Fruit fly (Drosophila melanogaster): ENCODE results near the gene CG10477.

CG10477 gene

DNA sequence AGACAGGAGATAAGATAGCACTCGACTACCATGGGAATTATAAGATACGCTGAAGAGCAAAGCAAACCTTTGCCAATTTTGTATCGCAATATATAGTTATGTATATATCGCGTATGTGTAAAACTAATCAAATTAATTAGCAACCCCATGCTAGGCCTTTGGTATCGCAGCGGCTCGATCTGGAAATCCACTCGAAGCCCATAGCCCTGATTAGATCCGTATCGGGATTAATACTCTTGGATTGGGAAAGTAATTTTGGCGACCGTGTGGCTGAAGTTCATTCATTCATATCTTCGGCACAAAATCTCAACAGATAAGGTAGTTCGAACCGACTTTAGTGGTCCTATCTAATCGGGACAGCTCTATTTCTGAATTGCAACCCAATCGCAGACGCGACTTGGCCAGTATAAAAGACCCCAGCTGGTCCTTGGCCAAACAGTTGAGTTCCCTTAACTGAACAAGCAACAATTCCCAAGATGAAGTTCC lies 4.4 kb upstream of the CG10477 start, which contains the start of gene Jon65Aiv:
Gene Jon65Aiv (plus strand): TSS at position 436 of the 486 bp plus-strand sequence.
- TF ChIP-seq CG17801 (GFP tag; optimal IDR thresholded peaks at IDR 0.05; ENCODE audit: partially characterized antibody): no peak

- TF ChIP-seq CG17801 (GFP tag; optimal IDR thresholded peaks at IDR 0.05; ENCODE audit: partially characterized antibody): no peak
These were observed 2.4 kb upstream of the CG10477 start, which contains the start of gene CG6462 for dm6 chr3L:6036811-6037210. CG6462 (plus strand) TSS chr3L:6037111.

DNA sequence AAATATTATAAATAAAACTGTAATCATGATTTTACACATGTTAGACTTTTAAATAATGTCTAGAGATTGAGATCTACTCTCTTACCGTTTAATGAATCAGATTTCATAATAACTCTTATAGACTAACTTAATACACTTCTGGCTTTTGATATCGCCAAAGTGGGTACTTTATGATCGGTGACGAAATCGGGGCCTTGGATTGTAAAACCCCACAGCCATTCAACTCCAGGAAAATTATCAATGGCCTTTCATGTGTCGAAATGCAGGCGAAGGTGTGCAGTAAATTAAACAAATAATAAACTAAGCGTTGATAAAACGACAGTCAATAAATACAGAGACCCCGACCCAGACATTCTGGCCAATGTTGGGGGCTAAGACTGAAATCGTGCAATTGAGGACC lies 1.7 kb upstream of the CG10477 start:
- no peak for TF ChIP-seq CG17801 (GFP tag; optimal IDR thresholded peaks at IDR 0.05; ENCODE audit: partially characterized antibody)

- TF ChIP-seq CG17801 (GFP tag; optimal IDR thresholded peaks at IDR 0.05; ENCODE audit: partially characterized antibody): no peak
These were observed 505 bp upstream of the CG10477 start, which contains the start of gene yip7 for dm6 chr3L:6034916-6035315. yip7 (plus strand) TSS chr3L:6035216.

DNA sequence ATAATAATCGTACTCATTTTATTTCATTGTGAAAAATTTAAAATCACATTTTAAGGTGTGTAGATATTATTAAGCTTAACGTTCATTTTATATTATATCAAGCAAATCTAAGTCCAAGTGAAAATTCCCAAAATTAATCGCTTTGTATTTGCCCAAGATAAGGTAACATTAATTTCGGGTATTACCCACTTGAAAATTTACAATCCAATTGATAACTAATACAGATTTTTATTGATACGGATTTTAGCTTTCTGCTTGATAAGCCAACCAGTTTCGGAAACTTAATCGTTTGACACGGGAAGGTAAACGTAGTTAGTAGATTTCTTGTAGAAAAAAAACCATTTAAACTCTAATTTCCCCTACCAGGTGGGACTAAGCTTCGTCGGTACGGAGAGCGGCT lies 1.4 kb downstream of the CG10477 start:
- TF ChIP-seq CG17801 (GFP tag; optimal IDR thresholded peaks at IDR 0.05; ENCODE audit: partially characterized antibody): no peak

DNA sequence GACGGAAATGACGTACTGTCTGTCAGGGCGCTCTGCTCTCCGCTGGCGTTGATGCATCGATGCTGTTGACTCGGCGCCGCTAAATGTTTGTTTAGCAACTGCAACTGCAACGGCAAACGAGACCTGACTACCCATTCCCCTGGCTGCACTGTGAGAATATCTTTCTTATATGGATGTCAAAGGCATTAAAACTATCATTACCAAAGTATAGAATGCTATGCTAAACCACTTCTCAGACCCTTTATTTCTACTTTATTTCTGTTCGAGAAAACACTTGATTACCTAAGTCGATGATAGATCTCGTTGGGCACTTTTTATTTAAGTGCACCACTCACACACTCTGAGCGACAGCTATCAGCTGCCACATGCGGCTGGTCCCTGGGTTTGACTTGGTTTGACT lies 12.3 kb downstream of the CG10477 start:
- no peak for TF ChIP-seq CG17801 (GFP tag; optimal IDR thresholded peaks at IDR 0.05; ENCODE audit: partially characterized antibody)

- no peak for TF ChIP-seq CG17801 (GFP tag; optimal IDR thresholded peaks at IDR 0.05; ENCODE audit: partially characterized antibody)
These were observed 21.5 kb downstream of the CG10477 start for dm6 chr3L:6012950-6013349.

dm6 chr3L:6010921-6011320 lies 23.5 kb downstream of the CG10477 start, which contains the start of gene alphaKap4:
alphaKap4 (minus strand) TSS chr3L:6011021.
- no peak for TF ChIP-seq CG17801 (GFP tag; optimal IDR thresholded peaks at IDR 0.05; ENCODE audit: partially characterized antibody)

- TF ChIP-seq CG17801 (GFP tag; optimal IDR thresholded peaks at IDR 0.05; ENCODE audit: partially characterized antibody): no peak
These were observed 33.5 kb downstream of the CG10477 start for dm6 chr3L:6000938-6001337.

dm6 chr3L:5999888-6000287 lies 34.5 kb downstream of the CG10477 start:
- TF ChIP-seq CG17801 (GFP tag; optimal IDR thresholded peaks at IDR 0.05; ENCODE audit: partially characterized antibody): no peak

DNA sequence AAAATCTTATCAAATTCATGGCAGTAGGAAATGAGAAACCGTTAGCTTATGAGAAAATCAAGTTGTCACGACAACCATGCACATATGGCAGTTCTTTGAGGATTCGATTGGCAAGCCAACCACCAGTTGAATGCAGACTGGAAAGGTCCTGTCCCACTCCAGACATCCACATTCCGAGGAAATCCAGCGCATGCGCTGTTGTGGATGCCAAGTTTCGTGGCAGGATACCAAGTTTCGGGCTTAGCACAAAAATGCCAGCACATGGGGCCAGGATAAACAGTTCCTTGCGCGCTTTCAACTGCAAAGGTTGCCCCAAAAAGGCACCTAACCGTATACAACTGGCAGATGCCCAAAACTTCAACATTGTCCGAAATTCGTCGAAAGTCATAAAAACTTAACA lies 37.5 kb downstream of the CG10477 start, which contains the start of gene PVRAP:
Gene PVRAP (plus strand): TSS at position 273 of the 400 bp plus-strand sequence.
- TF ChIP-seq CG17801 (GFP tag; optimal IDR thresholded peaks at IDR 0.05; ENCODE audit: partially characterized antibody): no peak

DNA sequence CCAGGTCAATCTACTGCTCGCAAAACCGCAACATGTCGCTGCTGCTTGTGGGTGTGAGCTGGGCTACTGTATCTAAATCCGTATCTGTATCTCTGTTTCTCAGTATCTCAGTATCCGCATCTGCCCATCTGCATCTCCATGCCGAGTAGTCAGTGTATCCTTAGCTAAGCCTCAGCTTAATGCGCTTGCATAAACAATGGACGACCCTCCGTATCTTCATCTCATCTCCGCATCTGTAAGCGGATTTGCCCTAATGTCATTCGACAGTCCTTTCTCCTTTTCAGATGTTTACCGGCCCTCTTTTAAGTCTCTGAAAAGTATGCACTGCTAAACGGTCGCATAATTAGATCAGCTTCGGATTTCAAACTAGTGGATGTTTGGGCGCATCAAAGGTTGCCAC lies 37.9 kb downstream of the CG10477 start:
- no peak for TF ChIP-seq CG17801 (GFP tag; optimal IDR thresholded peaks at IDR 0.05; ENCODE audit: partially characterized antibody)

- no peak for TF ChIP-seq CG17801 (GFP tag; optimal IDR thresholded peaks at IDR 0.05; ENCODE audit: partially characterized antibody)
These were observed 40.5 kb downstream of the CG10477 start for dm6 chr3L:5993701-5994499.

DNA sequence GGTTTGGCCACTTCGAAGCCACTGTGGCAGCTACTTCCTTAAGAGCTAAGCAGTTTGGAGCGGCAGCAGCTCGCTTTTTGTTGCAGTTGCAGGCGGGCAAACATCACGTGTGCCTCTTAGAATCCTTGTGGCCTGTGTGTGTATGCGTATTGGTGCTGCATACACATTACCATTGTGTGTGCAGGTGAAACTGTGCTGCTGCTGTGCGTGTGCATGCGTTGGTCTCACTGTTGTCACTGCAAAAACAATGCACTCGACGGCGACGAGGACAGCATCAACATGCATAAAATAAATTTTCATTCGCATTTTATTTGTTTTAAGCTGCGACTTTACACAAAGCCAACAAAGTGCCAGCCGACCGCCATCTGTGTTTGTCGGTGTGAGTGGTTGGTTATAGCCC lies 41.5 kb downstream of the CG10477 start:
- TF ChIP-seq CG17801 (GFP tag; optimal IDR thresholded peaks at IDR 0.05; ENCODE audit: partially characterized antibody): no peak

dm6 chr3L:5992249-5992648 lies 42.2 kb downstream of the CG10477 start:
- TF ChIP-seq CG17801 (GFP tag; optimal IDR thresholded peaks at IDR 0.05; ENCODE audit: partially characterized antibody): no peak

- no peak for TF ChIP-seq CG17801 (GFP tag; optimal IDR thresholded peaks at IDR 0.05; ENCODE audit: partially characterized antibody)
These were observed 44.8 kb downstream of the CG10477 start for dm6 chr3L:5989391-5990156.

Data from ovary, adult (tissue).